Fruit fly (Drosophila melanogaster): ENCODE results near the gene Set8.

Set8 gene

dm6 chr3R:14307972-14308673 is 7.7 kb upstream of the Set8 start (continued):
- no peak for TF ChIP-seq Atf3 (GFP tag; optimal IDR thresholded peaks at IDR 0.05)
- TF ChIP-seq YL-1 (GFP tag; optimal IDR thresholded peaks at IDR 0.05), result peak; percentile 28
- TF ChIP-seq Dref (GFP tag; IDR thresholded peaks at IDR 0.05), result peak; percentile 23
- peak; percentile 67 for TF ChIP-seq pros (GFP tag; optimal IDR thresholded peaks at IDR 0.05)
- no peak for TF ChIP-seq Hmx (GFP tag; optimal IDR thresholded peaks at IDR 0.05)
- TF ChIP-seq CG6654 (GFP tag; optimal IDR thresholded peaks at IDR 0.05), result no peak
- no peak for TF ChIP-seq CG30020 (tag; optimal IDR thresholded peaks at IDR 0.05)
- TF ChIP-seq gro (GFP tag; optimal IDR thresholded peaks at IDR 0.05), result peak; percentile 42
- TF ChIP-seq insv (GFP tag; optimal IDR thresholded peaks at IDR 0.05), result peak in 1 of 2 experiments; percentile 82
- TF ChIP-seq stc (GFP tag; IDR thresholded peaks at IDR 0.05), result no peak
- no peak for TF ChIP-seq Awh (GFP tag; IDR thresholded peaks at IDR 0.05)
- TF ChIP-seq Adf1 (GFP tag; IDR thresholded peaks at IDR 0.05), result 0 out of 2 replicates have a peak, but pooled peaks have one; percentile 32
- no peak for TF ChIP-seq CG17385 (GFP tag; optimal IDR thresholded peaks at IDR 0.05)
- no peak for TF ChIP-seq inv (GFP tag; IDR thresholded peaks at IDR 0.05; ENCODE audit: partially characterized antibody)
- peak; percentile 91 for TF ChIP-seq phol (tag; optimal IDR thresholded peaks at IDR 0.05)
- TF ChIP-seq Kr (GFP tag; optimal IDR thresholded peaks at IDR 0.05), result peak; percentile 87
- no peak for TF ChIP-seq zfh2 (GFP tag; optimal IDR thresholded peaks at IDR 0.05)
- no peak for TF ChIP-seq MTF-1 (GFP tag; optimal IDR thresholded peaks at IDR 0.05; ENCODE audit: borderline replicate concordance)
- TF ChIP-seq CG12236 (GFP tag; optimal IDR thresholded peaks at IDR 0.05), result no peak
- 0 out of 3 replicates have a peak, but pooled peaks have one; percentile 25 for TF ChIP-seq HLH4C (GFP tag; IDR thresholded peaks at IDR 0.05; ENCODE audit: partially characterized antibody)
- no peak for TF ChIP-seq CG9817 (tag; optimal IDR thresholded peaks at IDR 0.05)
- TF ChIP-seq btn (GFP tag; optimal IDR thresholded peaks at IDR 0.05), result no peak
- TF ChIP-seq Dp (GFP tag; optimal IDR thresholded peaks at IDR 0.05), result peak; percentile 21
- 0 out of 2 replicates have a peak, but pooled peaks have one; percentile 15 for TF ChIP-seq chm (GFP tag; IDR thresholded peaks at IDR 0.05)
- no peak for TF ChIP-seq CG7271 (tag; optimal IDR thresholded peaks at IDR 0.05)
- TF ChIP-seq CG6791 (GFP tag; IDR thresholded peaks at IDR 0.05; ENCODE audit: partially characterized antibody), result peak; percentile 55; the same call in 1 of the 3 replicates
- peak; percentile 97 for TF ChIP-seq nerfin-1 (tag; optimal IDR thresholded peaks at IDR 0.05)
- peak; percentile 45 for TF ChIP-seq CG17612 (GFP tag; IDR thresholded peaks at IDR 0.05)
- TF ChIP-seq cg (GFP tag; optimal IDR thresholded peaks at IDR 0.05), result peak; percentile 56
- peak; percentile 36; the same call in 1 of the 3 replicates for TF ChIP-seq ci (GFP tag; IDR thresholded peaks at IDR 0.05)
- peak; percentile 27 for TF ChIP-seq NK7.1 (GFP tag; optimal IDR thresholded peaks at IDR 0.05)
- TF ChIP-seq BEAF-32 (GFP tag; optimal IDR thresholded peaks at IDR 0.05), result no peak
- TF ChIP-seq nau (GFP tag; optimal IDR thresholded peaks at IDR 0.05), result no peak
- TF ChIP-seq CG13894 (tag; optimal IDR thresholded peaks at IDR 0.05), result no peak
- TF ChIP-seq CG8290 (GFP tag; optimal IDR thresholded peaks at IDR 0.05), result peak; percentile 74
- peak; percentile 81 to 87 for TF ChIP-seq CG8290 (tag; optimal IDR thresholded peaks at IDR 0.05)
- peak; percentile 65 for TF ChIP-seq CG1832 (GFP tag; optimal IDR thresholded peaks at IDR 0.05)
- no peak for TF ChIP-seq CG9437 (GFP tag; optimal IDR thresholded peaks at IDR 0.05)
- TF ChIP-seq CG7987 (GFP tag; optimal IDR thresholded peaks at IDR 0.05), result peak; percentile 10
- TF ChIP-seq CTCF (GFP tag; optimal IDR thresholded peaks at IDR 0.05), result peak; percentile 42
- TF ChIP-seq CG2202 (tag; optimal IDR thresholded peaks at IDR 0.05), result no peak
- TF ChIP-seq gem (tag; optimal IDR thresholded peaks at IDR 0.05), result no peak
- TF ChIP-seq Sin3A (optimal IDR thresholded peaks at IDR 0.05), result peak; percentile 1
- no peak for TF ChIP-seq CG14710 (tag; optimal IDR thresholded peaks at IDR 0.05)
- no peak for TF ChIP-seq Sox100B (GFP tag; optimal IDR thresholded peaks at IDR 0.05)
- TF ChIP-seq CG2875 (GFP tag; optimal IDR thresholded peaks at IDR 0.05), result no peak
- peak; percentile 63 for TF ChIP-seq Abd-B (GFP tag; optimal IDR thresholded peaks at IDR 0.05)
- TF ChIP-seq Hr78 (GFP tag; optimal IDR thresholded peaks at IDR 0.05), result no peak
- no peak for TF ChIP-seq CG4282 (GFP tag; optimal IDR thresholded peaks at IDR 0.05)

All from whole organism, embryonic.